Fruit fly (Drosophila melanogaster) whole organism, prepupa: ENCODE results near the gene peng.

Experiments used
- CG11294 ChIP-seq: fragments of 200-800 bp; sonication (Bioruptor generic); IDR thresholded peaks from 2 replicates; pipeline ENCODE4 v1.3.6; 2022; ENCODE audit warnings: missing biosample characterization, missing genetic modification characterization
- CG11762 ChIP-seq: fragments of 200-800 bp; sonication (Bioruptor generic); optimal IDR thresholded peaks from 3 replicates; lab custom pipeline; 2016; ENCODE audit warnings: missing biosample characterization, missing genetic modification characterization; ENCODE audit not compliant: insufficient read depth
- CG34406 ChIP-seq: fragments of 200-800 bp; sonication (Bioruptor generic); optimal IDR thresholded peaks from 3 replicates; lab custom pipeline; 2016; ENCODE audit warnings: missing biosample characterization, missing genetic modification characterization
- CG4318 ChIP-seq: fragments of 200-800 bp; sonication (Bioruptor generic); optimal IDR thresholded peaks from 3 replicates; lab custom pipeline; 2017; ENCODE audit warnings: missing biosample characterization, mild to moderate bottlenecking, missing genetic modification characterization
- CG6163 ChIP-seq: fragments of 200-800 bp; sonication (Bioruptor generic); IDR thresholded peaks from 3 replicates; pipeline ENCODE4 v1.3.6; 2022; ENCODE audit warnings: missing biosample characterization, missing genetic modification characterization
- CG6808 ChIP-seq: fragments of 200-800 bp; sonication (Bioruptor generic); optimal IDR thresholded peaks from 3 replicates; lab custom pipeline; 2017; ENCODE audit warnings: missing biosample characterization, missing genetic modification characterization, mild to moderate bottlenecking, moderate library complexity, missing genetic modification reagents
- Ets21C ChIP-seq: fragments of 200-800 bp; sonication (Bioruptor generic); optimal IDR thresholded peaks from 3 replicates; lab custom pipeline; 2016; ENCODE audit warnings: missing biosample characterization, missing genetic modification characterization
- Gug ChIP-seq: fragments of 200-800 bp; sonication (Bioruptor generic); IDR thresholded peaks from 2 replicates; pipeline ENCODE4 v1.3.6; 2022; ENCODE audit warnings: missing biosample characterization, missing genetic modification characterization
- OdsH ChIP-seq: fragments of 200-800 bp; sonication (Bioruptor generic); optimal IDR thresholded peaks from 3 replicates; lab custom pipeline; 2016; ENCODE audit warnings: missing biosample characterization, missing genetic modification characterization
- Sox102F ChIP-seq: fragments of 200-800 bp; sonication (Bioruptor generic); optimal IDR thresholded peaks from 2 replicates; lab custom pipeline; 2016; ENCODE audit warnings: missing biosample characterization, mild to moderate bottlenecking, missing genetic modification characterization
- dsx ChIP-seq: fragments of 200-800 bp; optimal IDR thresholded peaks from 3 replicates; lab custom pipeline; 2019; ENCODE audit warnings: missing biosample characterization, mild to moderate bottlenecking, missing genetic modification characterization, moderate library complexity; ENCODE audit not compliant: poor library complexity, severe bottlenecking
- spab ChIP-seq: fragments of 200-800 bp; sonication (Bioruptor generic); optimal IDR thresholded peaks from 2 replicates; lab custom pipeline; 2017; ENCODE audit warnings: missing biosample characterization, mild to moderate bottlenecking, missing genetic modification characterization, missing genetic modification reagents

DNA sequence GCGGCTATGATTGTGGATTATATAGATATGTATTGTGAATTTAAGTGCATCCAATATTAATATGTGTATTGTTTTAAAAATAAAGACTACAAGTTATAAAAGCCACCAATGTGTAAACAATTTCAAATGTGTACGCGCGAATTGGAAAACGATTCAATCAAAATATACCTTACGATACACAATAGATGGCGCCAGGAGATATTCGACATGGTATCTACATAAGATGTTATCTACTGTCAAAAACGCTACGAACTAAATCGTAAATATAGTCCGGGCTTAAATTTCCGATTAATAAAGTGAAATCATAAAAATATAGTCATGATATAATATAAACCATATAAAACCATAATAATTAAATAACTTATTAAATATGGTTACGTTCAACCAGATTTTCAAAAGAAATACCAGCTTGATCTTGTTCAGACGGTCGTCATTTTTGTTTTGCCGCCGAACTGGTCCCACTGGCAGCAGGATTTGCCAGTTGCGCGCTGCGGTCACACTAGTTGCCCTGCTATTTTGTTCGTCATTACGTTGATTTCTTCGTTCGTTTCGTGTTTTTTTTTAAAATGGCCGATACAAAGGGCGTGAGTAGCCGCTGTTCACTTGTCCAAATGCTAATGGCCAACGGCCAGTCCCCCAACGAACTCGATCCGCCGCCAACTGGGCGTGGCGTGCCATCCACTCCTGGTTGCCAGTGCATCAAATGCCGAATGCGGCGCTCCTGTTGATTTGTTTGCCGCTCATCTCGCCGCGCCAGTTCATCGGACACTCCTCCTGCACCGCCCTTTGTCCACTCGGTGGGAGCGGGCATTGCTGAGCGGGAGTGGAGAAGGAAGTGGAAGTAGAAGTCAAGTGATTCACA lies 8.4 kb upstream of the peng start, which contains the start of gene Septin1:
- TF ChIP-seq spab (GFP tag; lab: Kevin White, UChicago) (no peak), Ets21C (GFP tag; lab: Kevin White, UChicago) (no peak), CG6163 (GFP tag; lab: Robert Waterston, UW) (no peak), dsx (no peak), CG4318 (no peak), OdsH (no peak), Gug (GFP tag; lab: Robert Waterston, UW) (no peak), Sox102F (GFP tag; lab: Kevin White, UChicago) (no peak), CG34406 (GFP tag; lab: Kevin White, UChicago) (no peak), CG11762 (no peak), CG11294 (GFP tag; lab: Robert Waterston, UW) (no peak), CG6808 (GFP tag; lab: Kevin White, UChicago) (peak; percentile 4)
